Worm (Caenorhabditis elegans): ENCODE data around the gene Y37A1B.4.

DNA sequence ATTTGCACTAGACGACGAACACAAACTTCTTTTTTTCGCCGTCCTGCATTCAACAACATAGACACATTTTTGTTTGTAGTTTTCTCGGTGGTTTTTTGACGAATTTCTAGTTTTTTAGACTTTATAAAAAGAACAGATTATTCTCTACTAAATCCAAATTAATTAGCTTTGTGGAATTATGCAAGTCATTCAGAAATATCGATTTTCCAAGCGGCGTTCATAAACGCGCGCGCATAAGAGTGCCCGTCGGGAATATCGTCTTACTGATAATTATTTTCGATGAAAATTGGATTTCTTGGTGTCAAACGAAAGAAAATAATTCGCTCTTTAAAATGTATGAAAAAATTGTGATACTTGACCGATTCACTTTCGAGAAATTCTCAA is 25.9 kb downstream of the Y37A1B.4 start:
- no peak for TF ChIP-seq F13C5.2 (tag; optimal IDR thresholded peaks at IDR 0.05)
- TF ChIP-seq hmg-4 (GFP tag; optimal IDR thresholded peaks at IDR 0.05) = no peak
- no peak for TF ChIP-seq aly-1 (tag; optimal IDR thresholded peaks at IDR 0.05)
- TF ChIP-seq scrt-1 (GFP tag; IDR thresholded peaks at IDR 0.05) = no peak
- TF ChIP-seq sea-1 (GFP tag; conservative IDR thresholded peaks at IDR 0.05) = no peak
